Fruit fly (Drosophila melanogaster) whole organism, pupa: ENCODE measurements around the gene bb8.

Experiments used
- CG10348 ChIP-seq: fragments of 200-800 bp; sonication (Bioruptor generic); IDR thresholded peaks from 2 replicates; pipeline ENCODE4 v1.3.6; 2022; ENCODE audit warnings: missing biosample characterization, missing genetic modification characterization
- CG12605 ChIP-seq: fragments of 200-800 bp; sonication (Bioruptor generic); IDR thresholded peaks from 2 replicates; pipeline ENCODE4 v1.3.6; 2022; ENCODE audit warnings: missing biosample characterization, missing genetic modification characterization
- CG13204 ChIP-seq: fragments of 200-800 bp; sonication (Bioruptor generic); optimal IDR thresholded peaks from 2 replicates; lab custom pipeline; 2018; ENCODE audit warnings: missing biosample characterization, mild to moderate bottlenecking, missing genetic modification characterization, moderate library complexity
- CG14655 ChIP-seq: fragments of 200-800 bp; sonication (Bioruptor generic); optimal IDR thresholded peaks from 3 replicates; lab custom pipeline; 2017; ENCODE audit warnings: mild to moderate bottlenecking, missing biosample characterization, missing genetic modification reagents, missing genetic modification characterization
- CG15710 ChIP-seq: fragments of 200-800 bp; sonication (Bioruptor generic); optimal IDR thresholded peaks from 2 replicates; lab custom pipeline; 2018; ENCODE audit warnings: missing biosample characterization, mild to moderate bottlenecking, missing genetic modification characterization, moderate library complexity
- CG17806 ChIP-seq: fragments of 200-800 bp; sonication (Bioruptor generic); optimal IDR thresholded peaks from 2 replicates; lab custom pipeline; 2018; ENCODE audit warnings: missing biosample characterization, mild to moderate bottlenecking, missing genetic modification characterization, moderate library complexity
- CG32121 ChIP-seq: fragments of 200-800 bp; sonication (Bioruptor generic); IDR thresholded peaks from 2 replicates; pipeline ENCODE4 v1.3.6; 2022; ENCODE audit warnings: missing biosample characterization, missing genetic modification characterization
- CG34367 ChIP-seq: fragments of 200-800 bp; sonication (Bioruptor generic); optimal IDR thresholded peaks from 2 replicates; lab custom pipeline; 2018; ENCODE audit warnings: missing biosample characterization, mild to moderate bottlenecking, missing genetic modification characterization
- CG4496 ChIP-seq: fragments of 200-800 bp; sonication (Bioruptor generic); IDR thresholded peaks from 3 replicates; pipeline ENCODE4 v1.3.6; 2022; ENCODE audit warnings: missing biosample characterization, missing genetic modification characterization
- CG8159 ChIP-seq: fragments of 200-800 bp; sonication (Bioruptor generic); optimal IDR thresholded peaks from 3 replicates; lab custom pipeline; 2018; ENCODE audit warnings: missing biosample characterization, mild to moderate bottlenecking, missing genetic modification characterization, moderate library complexity
- CG8301 ChIP-seq: fragments of 200-800 bp; sonication (Bioruptor generic); optimal IDR thresholded peaks from 2 replicates; lab custom pipeline; 2018; ENCODE audit warnings: missing biosample characterization, mild to moderate bottlenecking, missing genetic modification characterization
- CG9948 ChIP-seq: fragments of 200-800 bp; sonication (Bioruptor generic); optimal IDR thresholded peaks from 2 replicates; lab custom pipeline; 2018; ENCODE audit warnings: missing biosample characterization, mild to moderate bottlenecking, missing genetic modification characterization, moderate library complexity
- D1 ChIP-seq: fragments of 200-800 bp; sonication (Bioruptor generic); optimal IDR thresholded peaks from 2 replicates; lab custom pipeline; 2018; ENCODE audit warnings: missing biosample characterization, mild to moderate bottlenecking, missing genetic modification characterization, moderate library complexity
- EcR ChIP-seq: fragments of 200-800 bp; sonication (Bioruptor generic); optimal IDR thresholded peaks from 3 replicates; lab custom pipeline; 2019; ENCODE audit warnings: missing biosample characterization, missing genetic modification characterization, mild to moderate bottlenecking, moderate library complexity, missing genetic modification reagents
- Ets98B ChIP-seq: fragments of 200-800 bp; sonication (Bioruptor generic); IDR thresholded peaks from 2 replicates; pipeline ENCODE4 v1.3.6; 2022; ENCODE audit warnings: missing biosample characterization, missing genetic modification characterization
- Pif1A ChIP-seq: fragments of 200-800 bp; sonication (Bioruptor generic); optimal IDR thresholded peaks from 3 replicates; lab custom pipeline; 2016; ENCODE audit warnings: missing biosample characterization, missing genetic modification characterization
- Pif1B ChIP-seq: fragments of 200-800 bp; sonication (Bioruptor generic); optimal IDR thresholded peaks from 3 replicates; lab custom pipeline; 2016; ENCODE audit warnings: missing biosample characterization, missing genetic modification characterization
- Snoo ChIP-seq: fragments of 200-800 bp; sonication (Bioruptor generic); optimal IDR thresholded peaks from 3 replicates; lab custom pipeline; 2017; ENCODE audit warnings: missing biosample characterization, mild to moderate bottlenecking, missing genetic modification characterization, inconsistent platforms
- fd96Ca ChIP-seq: fragments of 200-800 bp; sonication (Bioruptor generic); IDR thresholded peaks from 3 replicates; pipeline ENCODE4 v1.3.6; 2022; ENCODE audit warnings: missing biosample characterization, missing genetic modification characterization
- gl ChIP-seq: fragments of 200-800 bp; sonication (Bioruptor generic); optimal IDR thresholded peaks from 2 replicates; lab custom pipeline; 2018; ENCODE audit warnings: missing biosample characterization, mild to moderate bottlenecking, missing genetic modification characterization
- rn ChIP-seq: fragments of 200-800 bp; sonication (Bioruptor generic); IDR thresholded peaks from 2 replicates; pipeline ENCODE4 v1.3.6; 2022; ENCODE audit warnings: missing biosample characterization, missing genetic modification characterization

Gene bb8

DNA sequence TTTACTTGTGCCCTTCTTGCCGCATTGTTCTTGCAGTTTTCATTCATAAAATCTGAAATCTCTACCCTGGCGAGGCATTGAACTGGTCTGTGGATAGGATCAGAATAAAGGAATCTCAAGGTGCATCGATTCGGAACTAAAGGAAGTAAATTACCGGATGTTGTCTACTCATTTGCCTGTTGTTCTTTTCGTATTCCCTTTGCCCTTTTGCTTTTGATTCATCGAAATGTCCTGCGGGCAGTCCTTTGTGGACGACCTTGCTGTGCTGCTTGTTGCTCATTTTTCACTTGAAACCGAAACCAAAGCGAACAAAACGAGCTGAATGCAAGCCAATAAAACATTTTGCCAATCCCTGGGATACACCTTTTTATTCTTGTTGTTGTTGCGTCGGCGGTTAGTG lies 11.3 kb upstream of the bb8 start:
- TF ChIP-seq fd96Ca (GFP tag; lab: Robert Waterston, UW) (no peak), EcR (GFP tag; lab: Kevin White, UChicago) (no peak), CG17806 (no peak), CG8301 (tag; lab: Kevin White, UChicago) (no peak), CG15710 (tag; lab: Kevin White, UChicago) (no peak), CG9948 (tag; lab: Kevin White, UChicago) (no peak), CG12605 (GFP tag; lab: Robert Waterston, UW) (no peak), CG13204 (no peak), D1 (tag; lab: Kevin White, UChicago) (no peak), CG14655 (GFP tag; lab: Kevin White, UChicago) (no peak), Pif1A (GFP tag; lab: Kevin White, UChicago) (no peak), rn (no peak), CG8159 (tag; lab: Kevin White, UChicago) (no peak)

DNA sequence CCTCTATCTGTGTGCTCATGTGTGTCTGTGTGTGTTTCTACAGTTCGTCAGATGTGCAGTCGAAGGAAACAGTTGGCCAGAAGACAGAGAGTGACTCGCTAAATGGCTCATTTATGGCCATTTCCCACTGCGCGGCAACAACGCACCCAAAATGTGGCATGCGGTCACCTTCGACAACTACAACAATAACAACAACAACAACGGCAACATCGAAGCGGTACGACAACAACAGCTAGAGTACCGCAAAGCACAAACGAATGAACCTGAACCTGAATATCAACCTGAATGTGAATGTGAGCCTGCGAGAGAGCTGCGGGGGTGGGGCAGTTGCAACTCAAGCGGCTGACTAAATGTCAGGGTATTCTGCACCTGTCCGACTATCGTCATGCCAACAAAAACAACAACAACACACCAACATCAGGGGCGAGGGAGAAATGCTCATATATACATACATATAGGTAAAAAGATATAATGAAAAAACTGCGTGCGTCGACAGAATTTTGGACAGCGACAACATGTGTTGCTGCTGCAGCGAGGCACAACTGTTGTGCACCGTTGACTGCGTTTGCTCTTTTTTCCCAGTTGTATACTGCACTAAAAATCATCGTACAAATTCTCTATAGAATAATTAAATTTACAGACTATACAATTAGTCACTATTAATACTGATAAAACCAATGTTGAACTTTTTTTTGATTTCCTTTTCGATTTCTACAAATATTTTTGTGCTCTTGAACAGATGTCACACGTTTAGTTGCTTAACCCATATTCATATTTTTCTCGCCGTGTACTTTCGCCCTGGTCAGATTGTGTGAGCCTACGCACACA lies 10.3 kb upstream of the bb8 start:
- TF ChIP-seq CG14655 (GFP tag; lab: Kevin White, UChicago): peak; percentile 27
- peak; percentile 28 for TF ChIP-seq Pif1B (GFP tag; lab: Kevin White, UChicago)
- no peak for TF ChIP-seq Ets98B
- peak; percentile 30 for TF ChIP-seq CG15710 (tag; lab: Kevin White, UChicago)
- peak; percentile 24 for TF ChIP-seq CG34367 (tag; lab: Kevin White, UChicago)

DNA sequence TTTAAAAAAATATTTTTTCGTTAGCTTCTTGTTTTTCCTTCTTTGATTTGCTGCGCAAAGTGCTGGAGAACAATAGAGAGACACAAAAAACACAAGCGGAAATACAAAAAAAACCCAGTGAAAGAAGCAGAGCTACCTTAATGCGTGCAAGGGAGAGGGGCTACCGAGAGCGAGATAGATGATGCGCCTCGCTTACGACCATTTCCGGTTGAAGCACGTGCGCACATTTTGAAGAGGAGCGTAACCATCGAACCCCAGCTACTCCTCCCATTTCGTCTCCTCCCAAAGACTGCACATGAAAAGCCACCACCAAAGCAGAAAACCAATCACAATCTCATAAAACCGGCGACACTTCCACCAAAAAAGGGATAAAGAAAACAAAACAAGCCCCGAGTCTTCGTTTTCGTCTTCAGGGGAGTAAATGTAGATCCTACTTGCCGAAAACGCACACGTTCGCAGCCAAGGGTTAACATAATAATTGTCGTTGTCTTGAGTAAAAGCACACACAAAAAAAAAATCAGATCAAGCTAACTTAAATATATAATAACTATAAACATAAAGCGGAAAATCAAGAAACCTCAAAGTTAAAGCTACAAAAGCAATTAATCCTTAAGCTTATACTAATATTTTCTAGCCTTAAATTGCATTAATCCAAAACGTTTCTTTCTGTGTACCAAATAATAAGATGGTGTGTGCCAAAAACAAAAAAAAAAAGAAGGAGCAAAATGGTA lies 7.3 kb upstream of the bb8 start:
- no peak for TF ChIP-seq D1 (tag; lab: Kevin White, UChicago)
- TF ChIP-seq CG14655 (GFP tag; lab: Kevin White, UChicago): peak; percentile 25
- TF ChIP-seq Pif1A (GFP tag; lab: Kevin White, UChicago): no peak
- TF ChIP-seq rn: no peak
- TF ChIP-seq Snoo (tag; lab: Kevin White, UChicago): peak; percentile 28
- TF ChIP-seq CG10348 (GFP tag; lab: Robert Waterston, UW): no peak
- no peak for TF ChIP-seq CG13204
- TF ChIP-seq CG34367 (tag; lab: Kevin White, UChicago): no peak
- TF ChIP-seq gl: no peak
- TF ChIP-seq CG9948 (tag; lab: Kevin White, UChicago): no peak
- TF ChIP-seq CG15710 (tag; lab: Kevin White, UChicago): peak; percentile 6
- TF ChIP-seq CG8159 (tag; lab: Kevin White, UChicago): peak; percentile 18
- TF ChIP-seq CG32121: no peak
- TF ChIP-seq CG4496 (GFP tag; lab: Robert Waterston, UW): no peak
- TF ChIP-seq CG17806: no peak
- TF ChIP-seq CG8301 (tag; lab: Kevin White, UChicago): no peak
- TF ChIP-seq Ets98B: no peak
- no peak for TF ChIP-seq CG12605 (GFP tag; lab: Robert Waterston, UW)
- no peak for TF ChIP-seq fd96Ca (GFP tag; lab: Robert Waterston, UW)
- TF ChIP-seq EcR (GFP tag; lab: Kevin White, UChicago): no peak
- TF ChIP-seq Pif1B (GFP tag; lab: Kevin White, UChicago): no peak

DNA sequence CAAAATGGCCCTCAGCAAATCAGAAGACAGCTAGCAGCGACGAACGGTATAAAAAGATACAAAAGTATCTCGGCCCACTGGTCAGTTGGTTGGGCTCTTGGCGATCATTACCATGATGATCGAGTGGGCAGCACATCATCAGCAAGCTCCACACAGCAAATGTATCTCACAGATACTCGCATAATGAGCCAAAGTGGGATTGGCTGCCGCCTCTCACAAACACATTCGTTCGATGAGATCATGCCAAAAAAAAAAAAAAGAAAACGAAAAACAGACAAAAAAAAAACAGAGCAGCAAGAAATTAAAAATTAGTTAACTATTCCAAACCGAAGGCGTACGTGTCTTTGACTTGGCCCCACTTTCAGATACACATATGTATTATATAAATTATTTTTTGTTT lies 6.2 kb upstream of the bb8 start:
- TF ChIP-seq CG4496 (GFP tag; lab: Robert Waterston, UW): no peak
- TF ChIP-seq Pif1A (GFP tag; lab: Kevin White, UChicago): no peak
- no peak for TF ChIP-seq D1 (tag; lab: Kevin White, UChicago)
- no peak for TF ChIP-seq CG8301 (tag; lab: Kevin White, UChicago)
- TF ChIP-seq Ets98B: no peak
- 0 out of 2 replicates have a peak, but pooled peaks have one; percentile 13 for TF ChIP-seq CG12605 (GFP tag; lab: Robert Waterston, UW)

DNA sequence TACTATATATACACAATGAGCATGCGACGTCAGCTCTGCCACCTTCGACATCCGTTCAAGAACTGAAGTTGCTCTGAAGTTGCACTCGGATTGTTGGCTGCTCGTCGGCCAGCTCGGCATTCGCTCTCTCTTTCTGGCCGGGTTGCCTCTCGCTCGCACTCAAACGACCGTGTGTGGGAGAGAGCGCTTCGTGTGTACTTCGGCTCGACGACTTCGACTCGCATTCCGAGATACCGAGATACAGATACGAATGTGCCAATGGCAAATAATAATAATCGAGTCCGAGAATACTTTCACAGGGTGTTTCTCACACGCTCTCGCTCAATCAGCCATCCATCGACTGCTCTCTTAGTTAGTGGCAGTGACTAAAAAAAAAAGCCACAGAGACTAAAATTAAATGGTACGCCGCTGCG lies 5.4 kb upstream of the bb8 start:
- peak; percentile 64 for TF ChIP-seq Snoo (tag; lab: Kevin White, UChicago)
- TF ChIP-seq CG9948 (tag; lab: Kevin White, UChicago): peak; percentile 35
- 0 out of 2 replicates have a peak, but pooled peaks have one; percentile 14 for TF ChIP-seq rn
- TF ChIP-seq CG8301 (tag; lab: Kevin White, UChicago): peak; percentile 49
- TF ChIP-seq CG12605 (GFP tag; lab: Robert Waterston, UW): peak; percentile 75
- peak; percentile 65 for TF ChIP-seq Pif1B (GFP tag; lab: Kevin White, UChicago)
- peak; percentile 94 for TF ChIP-seq CG4496 (GFP tag; lab: Robert Waterston, UW)
- peak; percentile 59 for TF ChIP-seq CG34367 (tag; lab: Kevin White, UChicago)
- TF ChIP-seq CG13204: peak; percentile 65
- TF ChIP-seq gl: peak; percentile 80
- peak; percentile 81 for TF ChIP-seq Ets98B
- peak; percentile 37 for TF ChIP-seq CG15710 (tag; lab: Kevin White, UChicago)
- no peak for TF ChIP-seq CG10348 (GFP tag; lab: Robert Waterston, UW)
- TF ChIP-seq D1 (tag; lab: Kevin White, UChicago): peak; percentile 20
- peak; percentile 60 for TF ChIP-seq EcR (GFP tag; lab: Kevin White, UChicago)
- peak; percentile 50 for TF ChIP-seq CG8159 (tag; lab: Kevin White, UChicago)
- TF ChIP-seq fd96Ca (GFP tag; lab: Robert Waterston, UW): peak; percentile 77; the same call in 2 of the 3 replicates
- TF ChIP-seq CG32121: peak; percentile 82
- peak; percentile 58 for TF ChIP-seq CG14655 (GFP tag; lab: Kevin White, UChicago)
- TF ChIP-seq Pif1A (GFP tag; lab: Kevin White, UChicago): peak; percentile 81
- peak; percentile 42 for TF ChIP-seq CG17806
- TF ChIP-seq, all 21 proteins: peak for 20
